Fruit fly (Drosophila melanogaster): ENCODE measurements around the gene TfIIFalpha.

The TfIIFalpha gene

dm6 chr3R:6373512-6374306 is 6.6 kb upstream of the TfIIFalpha start (continued):
- peak in 1 of 2 experiments; percentile 27 for TF ChIP-seq Pdp1 (GFP tag; optimal IDR thresholded peaks at IDR 0.05)
- TF ChIP-seq otp (GFP tag; IDR thresholded peaks at IDR 0.05): no peak; the same call in 2 of the 3 replicates
- no peak for TF ChIP-seq CG16779 (GFP tag; IDR thresholded peaks at IDR 0.05)
- TF ChIP-seq CkIIα-i1 (GFP tag; IDR thresholded peaks at IDR 0.05): no peak
- peak; percentile 16 for TF ChIP-seq Camta (GFP tag; optimal IDR thresholded peaks at IDR 0.05)
- TF ChIP-seq CG15269 (tag; optimal IDR thresholded peaks at IDR 0.05): peak; percentile 66
- TF ChIP-seq chn (GFP tag; optimal IDR thresholded peaks at IDR 0.05): peak; percentile 5
- TF ChIP-seq CG6791 (GFP tag; IDR thresholded peaks at IDR 0.05; ENCODE audit: partially characterized antibody): no peak
- 0 out of 2 replicates have a peak, but pooled peaks have one; percentile 4 for TF ChIP-seq CG31224 (GFP tag; IDR thresholded peaks at IDR 0.05)
- TF ChIP-seq bigmax (GFP tag; optimal IDR thresholded peaks at IDR 0.05): no peak
- peak; percentile 35 for TF ChIP-seq CG13775 (GFP tag; optimal IDR thresholded peaks at IDR 0.05)
- no peak for TF ChIP-seq Ptx1 (GFP tag; IDR thresholded peaks at IDR 0.05)
- peak; percentile 48 for TF ChIP-seq Hmx (GFP tag; optimal IDR thresholded peaks at IDR 0.05)
- TF ChIP-seq Hey (tag; optimal IDR thresholded peaks at IDR 0.05): no peak
- no peak for TF ChIP-seq crc (GFP tag; optimal IDR thresholded peaks at IDR 0.05)
- TF ChIP-seq pb (GFP tag; optimal IDR thresholded peaks at IDR 0.05): no peak
- TF ChIP-seq BEAF-32 (GFP tag; optimal IDR thresholded peaks at IDR 0.05): peak; percentile 46
- peak; percentile 32 for TF ChIP-seq grau (tag; optimal IDR thresholded peaks at IDR 0.05)
- peak; percentile 72 for TF ChIP-seq CG12744 (GFP tag; optimal IDR thresholded peaks at IDR 0.05)
- TF ChIP-seq zen (tag; optimal IDR thresholded peaks at IDR 0.05): no peak
- no peak for TF ChIP-seq TFAM (GFP tag; optimal IDR thresholded peaks at IDR 0.05)
- TF ChIP-seq NfI (GFP tag; optimal IDR thresholded peaks at IDR 0.05): peak; percentile 10
- no peak for TF ChIP-seq CG5180 (GFP tag; optimal IDR thresholded peaks at IDR 0.05)
- TF ChIP-seq CG9817 (tag; optimal IDR thresholded peaks at IDR 0.05): peak; percentile 37
- no peak for TF ChIP-seq ap (GFP tag; IDR thresholded peaks at IDR 0.05)
- TF ChIP-seq zfh2 (GFP tag; optimal IDR thresholded peaks at IDR 0.05): no peak
- peak; percentile 47 for TF ChIP-seq CG1603 (tag; optimal IDR thresholded peaks at IDR 0.05)
- no peak for TF ChIP-seq CG10565 (GFP tag; optimal IDR thresholded peaks at IDR 0.05)
- TF ChIP-seq lov (optimal IDR thresholded peaks at IDR 0.05): no peak
- no peak for TF ChIP-seq lov (GFP tag; IDR thresholded peaks at IDR 0.05)
- TF ChIP-seq Opbp (GFP tag; IDR thresholded peaks at IDR 0.05; ENCODE audit: partially characterized antibody): no peak
- no peak for TF ChIP-seq sisA (GFP tag; IDR thresholded peaks at IDR 0.05)
- TF ChIP-seq CG9876 (GFP tag; optimal IDR thresholded peaks at IDR 0.05): no peak
- TF ChIP-seq odd (GFP tag; optimal IDR thresholded peaks at IDR 0.05): peak; percentile 66
- TF ChIP-seq CG2120 (GFP tag; optimal IDR thresholded peaks at IDR 0.05): peak; percentile 59
- no peak for TF ChIP-seq amos (GFP tag; IDR thresholded peaks at IDR 0.05; ENCODE audit: partially characterized antibody)
- peak; percentile 73 for TF ChIP-seq HHEX (GFP tag; optimal IDR thresholded peaks at IDR 0.05)
- TF ChIP-seq jumu (GFP tag; optimal IDR thresholded peaks at IDR 0.05): no peak
- peak; percentile 6 for TF ChIP-seq tx (GFP tag; optimal IDR thresholded peaks at IDR 0.05)
- TF ChIP-seq Hr39 (optimal IDR thresholded peaks at IDR 0.05): no peak
- TF ChIP-seq Meics (GFP tag; optimal IDR thresholded peaks at IDR 0.05): peak; percentile 96
- peak; percentile 22 for TF ChIP-seq stwl (tag; optimal IDR thresholded peaks at IDR 0.05)
- peak; percentile 52; the same call in 1 of the 2 replicates for TF ChIP-seq CG32532 (GFP tag; IDR thresholded peaks at IDR 0.05)
- no peak for TF ChIP-seq CG17186 (GFP tag; optimal IDR thresholded peaks at IDR 0.05)
- TF ChIP-seq Elba2 (GFP tag; optimal IDR thresholded peaks at IDR 0.05): no peak
- TF ChIP-seq Lpt (GFP tag; optimal IDR thresholded peaks at IDR 0.05): no peak
- no peak for TF ChIP-seq emc (GFP tag; optimal IDR thresholded peaks at IDR 0.05)
- TF ChIP-seq lilli (GFP tag; optimal IDR thresholded peaks at IDR 0.05): peak; percentile 52
- TF ChIP-seq da (GFP tag; optimal IDR thresholded peaks at IDR 0.05): no peak
- TF ChIP-seq CG14014 (GFP tag; IDR thresholded peaks at IDR 0.05): peak; percentile 65; the same call in 1 of the 2 replicates

Measured in whole organism, embryonic.